Worm (Caenorhabditis elegans) whole organism, L4/young adult: ENCODE results near the gene T01E8.8.

Experiments
- W03F9.2 ChIP-seq: fragments of 150-350 bp; optimal IDR thresholded peaks from 2 replicates; lab custom pipeline; 2014; ENCODE audit warnings: missing biosample characterization, missing genetic modification characterization
- him-1 ChIP-seq: sonication (generic microtip); optimal IDR thresholded peaks from 2 replicates; lab custom pipeline; 2016; ENCODE audit warnings: missing genotype, missing genetic modification reagents, missing genetic modification characterization, missing compliant biosample characterization

ce11 chrII:10279561-10279960 lies 48.5 kb downstream of the T01E8.8 start, which contains the start of gene ZK971.1:
- TF ChIP-seq him-1 (tag; lab: Kevin White, UChicago) (no peak), W03F9.2 (tag; lab: Kevin White, UChicago) (no peak)
